Fruit fly (Drosophila melanogaster) whole organism, embryonic: ENCODE measurements around the gene anox.
A peak's percentile ranks its signal among the peaks of the same experiment; 100 is the strongest.

Experiments used
- Atf3 ChIP-seq: fragments of 200-800 bp; sonication (Bioruptor generic); optimal IDR thresholded peaks from 3 replicates; lab custom pipeline; 2016; ENCODE audit warnings: missing biosample characterization, missing genetic modification characterization
- Awh ChIP-seq: fragments of 200-800 bp; sonication (Bioruptor generic); IDR thresholded peaks from 2 replicates; pipeline ENCODE4, ENCODE4 v1.3.6; 2022; ENCODE audit warnings: missing biosample characterization, missing genetic modification characterization
- B-H1 ChIP-seq: fragments of 200-800 bp; sonication (Bioruptor generic); IDR thresholded peaks from 3 replicates; pipeline ENCODE4 v1.3.6; 2022; ENCODE audit warnings: missing biosample characterization, missing genetic modification characterization
- C15 ChIP-seq: fragments of 200-800 bp; sonication (Bioruptor generic); IDR thresholded peaks from 3 replicates; pipeline ENCODE4 v1.3.6; 2022; ENCODE audit warnings: missing biosample characterization, missing genetic modification characterization
- CG1024 ChIP-seq: fragments of 200-800 bp; sonication (Bioruptor generic); IDR thresholded peaks from 2 replicates; pipeline ENCODE4 v1.3.6; 2022; ENCODE audit warnings: missing biosample characterization, missing genetic modification characterization
- CG10267 ChIP-seq: fragments of 200-800 bp; sonication (Bioruptor generic); optimal IDR thresholded peaks from 2 replicates; lab custom pipeline; 2018; ENCODE audit warnings: missing biosample characterization, mild to moderate bottlenecking, missing genetic modification characterization, moderate library complexity
- CG10543 ChIP-seq: fragments of 200-800 bp; sonication (Bioruptor generic); optimal IDR thresholded peaks from 3 replicates; lab custom pipeline; 2017; ENCODE audit warnings: missing biosample characterization, mild to moderate bottlenecking, missing genetic modification characterization, moderate library complexity
- CG11723 ChIP-seq: fragments of 200-800 bp; sonication (Bioruptor generic); optimal IDR thresholded peaks from 2 replicates; lab custom pipeline; 2017; ENCODE audit warnings: missing biosample characterization, mild to moderate bottlenecking, missing genetic modification characterization
- CG13296 ChIP-seq: fragments of 200-800 bp; sonication (Bioruptor generic); optimal IDR thresholded peaks from 3 replicates; lab custom pipeline; 2018; ENCODE audit warnings: missing biosample characterization, mild to moderate bottlenecking, missing genetic modification characterization
- CG14441 ChIP-seq: fragments of 200-800 bp; sonication (Bioruptor generic); IDR thresholded peaks from 2 replicates; pipeline ENCODE4 v1.3.6; 2022; ENCODE audit warnings: missing biosample characterization, missing genetic modification characterization
- CG1602 ChIP-seq: fragments of 200-800 bp; sonication (Bioruptor generic); optimal IDR thresholded peaks from 3 replicates; lab custom pipeline; 2016; ENCODE audit warnings: missing biosample characterization, missing genetic modification characterization
- CG16863 ChIP-seq: fragments of 200-800 bp; sonication (Bioruptor generic); optimal IDR thresholded peaks from 3 replicates; lab custom pipeline; 2016; ENCODE audit warnings: missing biosample characterization, missing genetic modification characterization
- CG4328 ChIP-seq: fragments of 200-800 bp; sonication (Bioruptor generic); optimal IDR thresholded peaks from 3 replicates; lab custom pipeline; 2017; ENCODE audit warnings: missing biosample characterization, missing genetic modification reagents, missing genetic modification characterization
- CG7271 ChIP-seq: fragments of 200-800 bp; sonication (Bioruptor generic); optimal IDR thresholded peaks from 2 replicates; lab custom pipeline; 2018; ENCODE audit warnings: missing biosample characterization, mild to moderate bottlenecking, missing genetic modification characterization, moderate library complexity
- CG7357 ChIP-seq: fragments of 200-800 bp; sonication (Bioruptor generic); IDR thresholded peaks from 3 replicates; pipeline ENCODE4 v1.3.6; 2022; ENCODE audit warnings: missing biosample characterization, missing genetic modification characterization
- CG7372 ChIP-seq: fragments of 200-800 bp; sonication (Bioruptor generic); IDR thresholded peaks from 2 replicates; pipeline ENCODE4 v1.3.6; 2022; ENCODE audit warnings: missing biosample characterization, missing genetic modification characterization
- CG9797 ChIP-seq: fragments of 200-800 bp; sonication (Bioruptor generic); optimal IDR thresholded peaks from 3 replicates; lab custom pipeline; 2018; ENCODE audit warnings: missing biosample characterization, mild to moderate bottlenecking, missing genetic modification characterization
- D19B ChIP-seq: fragments of 200-800 bp; sonication (Bioruptor generic); optimal IDR thresholded peaks from 2 replicates; lab custom pipeline; 2017; ENCODE audit warnings: missing biosample characterization, mild to moderate bottlenecking, missing genetic modification characterization
- Dad ChIP-seq: fragments of 200-800 bp; sonication (Bioruptor generic); optimal IDR thresholded peaks from 3 replicates; lab custom pipeline; 2016; ENCODE audit warnings: missing biosample characterization, missing genetic modification characterization
- Dll ChIP-seq: fragments of 200-800 bp; sonication (Bioruptor generic); IDR thresholded peaks from 4 replicates; pipeline ENCODE4 v1.3.6; 2022; ENCODE audit warnings: missing biosample characterization, missing genetic modification characterization; ENCODE audit not compliant: partially characterized antibody
- Fer3 ChIP-seq: fragments of 200-800 bp; sonication (Bioruptor generic); optimal IDR thresholded peaks from 2 replicates; lab custom pipeline; 2018; ENCODE audit warnings: missing biosample characterization, mild to moderate bottlenecking, missing genetic modification characterization, moderate library complexity
- HHEX ChIP-seq: fragments of 200-800 bp; sonication (Bioruptor generic); optimal IDR thresholded peaks from 3 replicates; lab custom pipeline; 2017; ENCODE audit warnings: missing biosample characterization, mild to moderate bottlenecking, missing genetic modification characterization, missing genetic modification reagents
- HmgZ ChIP-seq: fragments of 200-800 bp; sonication (Bioruptor generic); optimal IDR thresholded peaks from 2 replicates; lab custom pipeline; 2018; ENCODE audit warnings: missing biosample characterization, mild to moderate bottlenecking, missing genetic modification characterization
- Hr3 ChIP-seq: fragments of 200-800 bp; sonication (Bioruptor generic); optimal IDR thresholded peaks from 3 replicates; lab custom pipeline; 2016; ENCODE audit warnings: missing biosample characterization, missing genetic modification characterization
- Lhr ChIP-seq: fragments of 200-800 bp; sonication (Bioruptor generic); optimal IDR thresholded peaks from 3 replicates; lab custom pipeline; 2017; ENCODE audit warnings: mild to moderate bottlenecking, missing biosample characterization, missing genetic modification reagents, missing genetic modification characterization
- NK7.1 ChIP-seq: fragments of 200-800 bp; sonication (Bioruptor generic); optimal IDR thresholded peaks from 3 replicates; lab custom pipeline; 2016; ENCODE audit warnings: missing biosample characterization, missing genetic modification characterization
- Neu2 ChIP-seq: fragments of 200-800 bp; sonication (Bioruptor generic); optimal IDR thresholded peaks from 3 replicates; lab custom pipeline; 2016; ENCODE audit warnings: missing biosample characterization, missing genetic modification characterization, borderline replicate concordance
- Nf-YB ChIP-seq: fragments of 200-800 bp; sonication (Bioruptor generic); optimal IDR thresholded peaks from 3 replicates; lab custom pipeline; 2019; ENCODE audit warnings: missing biosample characterization, mild to moderate bottlenecking, missing genetic modification characterization, moderate library complexity
- Opbp ChIP-seq: fragments of 200-800 bp; sonication (Bioruptor generic); IDR thresholded peaks from 3 replicates; pipeline ENCODE4 v1.3.6; 2022; ENCODE audit warnings: missing biosample characterization, missing genetic modification characterization; ENCODE audit not compliant: partially characterized antibody
- Six4 ChIP-seq: fragments of 200-800 bp; sonication (Bioruptor generic); optimal IDR thresholded peaks from 2 replicates; lab custom pipeline; 2016; ENCODE audit warnings: missing biosample characterization, missing genetic modification characterization
- ash1 ChIP-seq: fragments of 200-800 bp; sonication (Bioruptor generic); optimal IDR thresholded peaks from 2 replicates; lab custom pipeline; 2018; ENCODE audit warnings: missing biosample characterization, mild to moderate bottlenecking, missing genetic modification characterization
- cato ChIP-seq: fragments of 200-800 bp; sonication (Bioruptor generic); optimal IDR thresholded peaks from 2 replicates; lab custom pipeline; 2016; ENCODE audit warnings: missing biosample characterization, missing genetic modification characterization, borderline replicate concordance
- crp ChIP-seq, 2 experiments: fragments of 200-800 bp; sonication (Bioruptor generic); optimal IDR thresholded peaks; 2 replicates in 1 of 2; 3 replicates in 1 of 2; lab custom pipeline; 2017; ENCODE audit warnings: missing biosample characterization in 2 of 2, missing genetic modification characterization in 2 of 2, mild to moderate bottlenecking in 1 of 2, moderate library complexity in 1 of 2
- dmrt99B ChIP-seq: fragments of 200-800 bp; sonication (Bioruptor generic); optimal IDR thresholded peaks from 2 replicates; lab custom pipeline; 2018; ENCODE audit warnings: missing biosample characterization, mild to moderate bottlenecking, missing genetic modification characterization, moderate library complexity
- en ChIP-seq: fragments of 200-800 bp; sonication (Bioruptor generic); optimal IDR thresholded peaks from 2 replicates; lab custom pipeline; 2016; ENCODE audit warnings: missing biosample characterization, missing genetic modification characterization
- fu2 ChIP-seq: fragments of 200-800 bp; sonication (Bioruptor generic); optimal IDR thresholded peaks from 2 replicates; lab custom pipeline; 2016; ENCODE audit warnings: missing biosample characterization, missing genetic modification characterization
- grau ChIP-seq: fragments of 200-800 bp; optimal IDR thresholded peaks from 3 replicates; lab custom pipeline; 2019; ENCODE audit warnings: missing biosample characterization, mild to moderate bottlenecking, missing genetic modification characterization, moderate library complexity
- gsb ChIP-seq: fragments of 200-800 bp; sonication (Bioruptor generic); IDR thresholded peaks from 2 replicates; pipeline ENCODE4 v1.3.6; 2022; ENCODE audit warnings: missing biosample characterization, missing genetic modification characterization
- ham ChIP-seq: fragments of 200-800 bp; sonication (Bioruptor generic); IDR thresholded peaks from 2 replicates; pipeline ENCODE4 v1.3.6; 2022; ENCODE audit warnings: missing biosample characterization, missing genetic modification characterization
- jing ChIP-seq: fragments of 200-800 bp; sonication (Bioruptor generic); optimal IDR thresholded peaks from 2 replicates; lab custom pipeline; 2018; ENCODE audit warnings: missing biosample characterization, mild to moderate bottlenecking, missing genetic modification characterization
- kni ChIP-seq: fragments of 200-800 bp; sonication (Bioruptor generic); optimal IDR thresholded peaks from 3 replicates; lab custom pipeline; 2017; ENCODE audit warnings: mild to moderate bottlenecking, missing biosample characterization, missing genetic modification reagents, missing genetic modification characterization
- lmd ChIP-seq: fragments of 200-800 bp; sonication (Bioruptor generic); IDR thresholded peaks from 2 replicates; pipeline ENCODE4 v1.3.6; 2022; ENCODE audit warnings: missing biosample characterization, missing genetic modification characterization
- nerfin-1 ChIP-seq: fragments of 200-800 bp; sonication (Bioruptor generic); optimal IDR thresholded peaks from 3 replicates; lab custom pipeline; 2019; ENCODE audit warnings: missing biosample characterization, mild to moderate bottlenecking, missing genetic modification characterization, moderate library complexity
- onecut ChIP-seq: fragments of 200-800 bp; sonication (Bioruptor generic); IDR thresholded peaks from 2 replicates; pipeline ENCODE4 v1.3.6; 2022; ENCODE audit warnings: missing biosample characterization, missing genetic modification characterization
- phol ChIP-seq: fragments of 200-800 bp; sonication (Bioruptor generic); optimal IDR thresholded peaks from 3 replicates; lab custom pipeline; 2018; ENCODE audit warnings: missing biosample characterization, mild to moderate bottlenecking, missing genetic modification characterization, moderate library complexity
- pita ChIP-seq: fragments of 200-800 bp; sonication (Bioruptor generic); optimal IDR thresholded peaks from 2 replicates; lab custom pipeline; 2017; ENCODE audit warnings: missing biosample characterization, mild to moderate bottlenecking, missing genetic modification characterization
- schlank ChIP-seq: fragments of 200-800 bp; sonication (Bioruptor generic); optimal IDR thresholded peaks from 2 replicates; lab custom pipeline; 2018; ENCODE audit warnings: missing biosample characterization, mild to moderate bottlenecking, missing genetic modification characterization

Gene anox

DNA sequence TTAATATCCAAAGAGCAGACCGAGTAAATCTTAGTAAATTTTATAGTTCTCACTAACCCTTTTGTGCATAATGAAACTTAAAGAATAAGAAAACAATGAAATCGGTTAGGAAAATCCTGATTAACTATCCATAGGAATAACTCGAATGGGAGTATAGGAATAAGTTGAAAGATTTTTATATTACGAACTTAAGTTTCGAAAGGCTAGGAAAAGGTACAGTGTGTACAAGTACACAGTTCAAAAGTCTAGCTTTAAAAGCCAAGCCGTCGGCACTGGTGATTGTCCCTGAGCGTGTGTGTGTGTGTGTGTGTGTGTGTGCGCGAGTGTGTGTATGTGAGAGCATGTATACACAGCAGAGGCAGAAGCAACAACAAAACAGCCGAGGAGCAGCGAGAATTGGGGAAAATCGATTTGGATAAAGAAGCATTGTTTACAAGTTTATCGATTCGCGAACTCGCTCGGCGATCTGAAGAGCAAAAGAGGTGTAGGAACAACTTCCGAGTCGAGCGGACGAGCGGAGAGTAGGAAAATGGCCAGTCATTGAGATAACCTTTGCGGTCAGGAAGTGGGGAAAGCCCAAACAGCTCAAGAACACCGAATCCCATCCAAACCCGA is 32.2 kb upstream of the anox start (continued):
- TF ChIP-seq CG7357 (GFP tag; lab: Robert Waterston, UW) (no peak), gsb (GFP tag; lab: Robert Waterston, UW) (no peak), CG7372 (GFP tag; lab: Robert Waterston, UW) (no peak), Dad (GFP tag; lab: Kevin White, UChicago) (no peak), grau (tag; lab: Kevin White, UChicago) (peak; percentile 15), Lhr (no peak), dmrt99B (tag; lab: Kevin White, UChicago) (no peak), jing (no peak)

DNA sequence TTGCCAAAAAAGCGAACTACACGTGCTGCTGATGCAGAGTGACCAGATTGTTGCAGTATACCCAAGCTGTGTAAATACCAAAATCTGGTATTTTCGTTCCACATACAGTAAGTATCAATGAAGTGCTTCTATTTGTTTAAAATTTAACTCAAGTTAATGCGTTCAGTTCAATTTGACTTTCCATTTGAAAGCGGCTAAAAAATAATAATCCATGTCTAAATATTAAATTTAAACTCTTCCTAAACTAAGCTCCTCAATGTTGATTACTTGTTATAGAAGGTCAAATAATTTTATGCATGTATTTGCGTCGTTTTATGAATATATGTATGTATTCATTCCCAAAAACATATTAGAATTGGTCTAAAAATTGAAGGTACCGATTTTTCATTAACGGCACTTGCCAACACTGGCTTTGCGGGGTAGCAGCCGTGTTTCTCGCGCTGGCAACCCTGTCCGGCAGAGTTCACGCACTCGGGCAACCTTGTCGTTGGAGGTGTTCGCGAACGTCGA is 30.8 kb upstream of the anox start, which contains the start of the genes peng and sol:
TSS of gene peng (minus strand) at position 44 of the 510 bp plus-strand sequence.
TSS of gene sol (plus strand) at position 481 of the 510 bp plus-strand sequence.
- TF ChIP-seq ham (no peak), Hr3 (GFP tag; lab: Kevin White, UChicago) (peak; percentile 76), NK7.1 (GFP tag; lab: Kevin White, UChicago) (peak; percentile 32), ash1 (no peak), Neu2 (GFP tag; lab: Kevin White, UChicago) (no peak), grau (tag; lab: Kevin White, UChicago) (peak; percentile 97), CG13296 (GFP tag; lab: Kevin White, UChicago) (peak; percentile 7), CG7271 (tag; lab: Kevin White, UChicago) (peak; percentile 12), CG10543 (GFP tag; lab: Kevin White, UChicago) (peak; percentile 38), Six4 (GFP tag; lab: Kevin White, UChicago) (peak; percentile 72), Awh (GFP tag; lab: Robert Waterston, UW) (no peak), onecut (0 out of 2 replicates have a peak, but pooled peaks have one; percentile 24), C15 (GFP tag; lab: Robert Waterston, UW) (0 out of 3 replicates have a peak, but pooled peaks have one; percentile 25), cato (GFP tag; lab: Kevin White, UChicago) (peak; percentile 59), pita (no peak), Dll (0 out of 4 replicates have a peak, but pooled peaks have one; percentile 30), Opbp (GFP tag; lab: Robert Waterston, UW) (no peak), HmgZ (peak; percentile 31), phol (tag; lab: Kevin White, UChicago) (peak; percentile 77), fu2 (GFP tag; lab: Kevin White, UChicago) (peak; percentile 65), Atf3 (GFP tag; lab: Kevin White, UChicago) (peak; percentile 53), Fer3 (tag; lab: Kevin White, UChicago) (peak; percentile 66), CG16863 (no peak), D19B (GFP tag; lab: Kevin White, UChicago) (peak; percentile 42), HHEX (GFP tag; lab: Kevin White, UChicago) (peak; percentile 75), CG14441 (GFP tag; lab: Robert Waterston, UW) (peak; percentile 73), CG10267 (tag; lab: Kevin White, UChicago) (peak; percentile 93), CG11723 (peak; percentile 57), CG4328 (GFP tag; lab: Kevin White, UChicago) (peak; percentile 47), B-H1 (GFP tag; lab: Robert Waterston, UW) (peak; percentile 46), en (peak; percentile 38), lmd (GFP tag; lab: Robert Waterston, UW) (peak; percentile 58), CG1602 (peak; percentile 77), CG1024 (GFP tag; lab: Robert Waterston, UW) (no peak), CG9797 (GFP tag; lab: Kevin White, UChicago) (peak; percentile 71), Nf-YB (GFP tag; lab: Kevin White, UChicago) (peak; percentile 45), crp (GFP tag; optimal IDR thresholded peaks at IDR 0.05; lab: Kevin White, UChicago) (peak in 1 of 2 experiments; percentile 29), nerfin-1 (tag; lab: Kevin White, UChicago) (peak; percentile 45), kni (GFP tag; lab: Kevin White, UChicago) (no peak), schlank (tag; lab: Kevin White, UChicago) (peak; percentile 47)
